Worm (Caenorhabditis elegans) whole organism, late embryonic: ENCODE results near the gene T21D9.2.

Experiments used
- F13H6.1 ChIP-seq: sonication (generic microtip); optimal IDR thresholded peaks from 2 replicates; lab custom pipeline; 2016; ENCODE audit warnings: missing genetic modification characterization, missing compliant biosample characterization
- nhr-232 ChIP-seq: sonication (generic microtip); optimal IDR thresholded peaks from 2 replicates; lab custom pipeline; 2016; ENCODE audit warnings: missing genetic modification characterization, missing compliant biosample characterization

- TF ChIP-seq F13H6.1 (tag; lab: Kevin White, UChicago) (no peak), nhr-232 (tag; lab: Kevin White, UChicago) (no peak)
Observed at ce11 chrX:2084019-2084418, 12.7 kb downstream of the T21D9.2 start, which contains the start of gene F49H12.3.
